Worm (Caenorhabditis elegans) whole organism, L4/young adult: ENCODE results near the gene srab-12.

Source experiments
- W03F9.2 ChIP-seq: fragments of 150-350 bp; optimal IDR thresholded peaks from 2 replicates; lab custom pipeline; 2014; ENCODE audit warnings: missing biosample characterization, missing genetic modification characterization
- him-1 ChIP-seq: sonication (generic microtip); optimal IDR thresholded peaks from 2 replicates; lab custom pipeline; 2016; ENCODE audit warnings: missing genotype, missing genetic modification reagents, missing genetic modification characterization, missing compliant biosample characterization

ce11 chrV:17777624-17778023 lies 5.8 kb downstream of the srab-12 start, which contains the start of gene C47A10.12:
- TF ChIP-seq W03F9.2 (tag; lab: Kevin White, UChicago) (no peak), him-1 (tag; lab: Kevin White, UChicago) (no peak)
